Worm (Caenorhabditis elegans): ENCODE data around the gene T24B8.4.

DNA sequence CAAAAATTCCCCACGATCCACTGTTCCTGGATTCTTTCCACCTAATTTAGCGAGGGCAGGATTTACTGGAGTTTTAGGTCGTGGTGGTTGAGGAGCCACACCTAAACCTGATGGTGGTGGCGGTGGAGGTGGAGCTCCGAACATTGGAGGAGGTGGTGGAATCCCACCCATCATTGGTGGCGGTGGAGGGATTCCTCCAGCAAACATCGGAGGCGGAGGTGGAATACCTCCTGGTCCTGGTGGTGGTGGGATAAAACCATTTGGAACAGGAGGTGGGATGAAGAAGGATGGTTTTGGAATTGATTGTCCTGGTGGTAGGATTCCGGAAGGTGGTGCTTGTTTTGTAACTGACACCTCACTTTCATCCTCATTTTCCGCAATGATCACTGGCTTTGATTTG lies 804 bp downstream of the T24B8.4 start:
- TF ChIP-seq fkh-10 (GFP tag; optimal IDR thresholded peaks at IDR 0.05): no peak
- TF ChIP-seq nhr-11 (tag; optimal IDR thresholded peaks at IDR 0.05): no peak
- no peak for TF ChIP-seq daf-12 (tag; optimal IDR thresholded peaks at IDR 0.05)
- no peak for TF ChIP-seq unc-39 (tag; optimal IDR thresholded peaks at IDR 0.05)
- TF ChIP-seq pha-4 (tag; optimal IDR thresholded peaks at IDR 0.05): no peak
- TF ChIP-seq elt-3 (tag; optimal IDR thresholded peaks at IDR 0.05): no peak
- no peak for TF ChIP-seq pqm-1 (tag; optimal IDR thresholded peaks at IDR 0.05)
- TF ChIP-seq nhr-76 (tag; optimal IDR thresholded peaks at IDR 0.05): no peak
- no peak for TF ChIP-seq zag-1 (tag; optimal IDR thresholded peaks at IDR 0.05)

Data from whole organism, L3 larva.